Worm (Caenorhabditis elegans) whole organism, late embryonic: ENCODE measurements around the gene islo-1.

Source experiments
- C38D4.7 ChIP-seq: fragments of 200-800 bp; sonication (Bioruptor generic); optimal IDR thresholded peaks from 2 replicates; lab custom pipeline; 2018; ENCODE audit warnings: mild to moderate bottlenecking, missing genetic modification characterization, moderate library complexity, missing compliant biosample characterization
- F13H6.1 ChIP-seq: sonication (generic microtip); optimal IDR thresholded peaks from 2 replicates; lab custom pipeline; 2016; ENCODE audit warnings: missing genetic modification characterization, missing compliant biosample characterization

ce11 chrIV:8161774-8162173 lies 25.6 kb downstream of the islo-1 start:
- TF ChIP-seq F13H6.1 (tag; lab: Kevin White, UChicago) (no peak), C38D4.7 (no peak)
